Fruit fly (Drosophila melanogaster): Measurements from ENCODE around the gene Spag1.

The Spag1 gene

dm6 chr3R:26968823-26969638 is 21.4 kb downstream of the Spag1 start:
- TF ChIP-seq gce (GFP tag; IDR thresholded peaks at IDR 0.05) (no peak), Dfd (GFP tag; optimal IDR thresholded peaks at IDR 0.05) (no peak), sd (tag; optimal IDR thresholded peaks at IDR 0.05) (peak; percentile 58), H2.0 (GFP tag; IDR thresholded peaks at IDR 0.05) (no peak), fd102C (GFP tag; optimal IDR thresholded peaks at IDR 0.05) (no peak), CG10147 (GFP tag; optimal IDR thresholded peaks at IDR 0.05) (peak; percentile 13), ind (GFP tag; optimal IDR thresholded peaks at IDR 0.05) (no peak), stc (GFP tag; IDR thresholded peaks at IDR 0.05) (no peak), CoRest (tag; optimal IDR thresholded peaks at IDR 0.05) (peak; percentile 51), CG4282 (GFP tag; optimal IDR thresholded peaks at IDR 0.05) (no peak), CG5180 (GFP tag; optimal IDR thresholded peaks at IDR 0.05) (no peak), yki (optimal IDR thresholded peaks at IDR 0.05) (no peak), Antp (GFP tag; optimal IDR thresholded peaks at IDR 0.05) (no peak), unc-4 (GFP tag; IDR thresholded peaks at IDR 0.05; ENCODE audit: partially characterized antibody) (no peak), CG31224 (GFP tag; IDR thresholded peaks at IDR 0.05) (peak; percentile 76), Optix (GFP tag; IDR thresholded peaks at IDR 0.05) (no peak), rib (GFP tag; IDR thresholded peaks at IDR 0.05) (no peak), CG8281 (tag; optimal IDR thresholded peaks at IDR 0.05) (peak; percentile 20), exex (tag; optimal IDR thresholded peaks at IDR 0.05) (peak; percentile 87), Jarid2 (GFP tag; optimal IDR thresholded peaks at IDR 0.05) (no peak), CG13894 (tag; optimal IDR thresholded peaks at IDR 0.05) (peak; percentile 37), PHDP (tag; optimal IDR thresholded peaks at IDR 0.05) (peak; percentile 47), CG14050 (GFP tag; IDR thresholded peaks at IDR 0.05) (no peak), Ssrp (tag; optimal IDR thresholded peaks at IDR 0.05) (peak; percentile 48), CG13424 (tag; optimal IDR thresholded peaks at IDR 0.05) (peak; percentile 50), CG17829 (tag; optimal IDR thresholded peaks at IDR 0.05) (peak; percentile 11), Hey (tag; optimal IDR thresholded peaks at IDR 0.05) (no peak), nmo (GFP tag; optimal IDR thresholded peaks at IDR 0.05) (peak; percentile 23), Blimp-1 (GFP tag; optimal IDR thresholded peaks at IDR 0.05) (peak; percentile 45), CG6175 (GFP tag; IDR thresholded peaks at IDR 0.05) (no peak), pita (GFP tag; optimal IDR thresholded peaks at IDR 0.05) (no peak), gcm2 (GFP tag; optimal IDR thresholded peaks at IDR 0.05) (no peak), Nf-YB (GFP tag; optimal IDR thresholded peaks at IDR 0.05) (peak; percentile 43), insv (GFP tag; optimal IDR thresholded peaks at IDR 0.05) (no peak), ci (GFP tag; IDR thresholded peaks at IDR 0.05) (peak; percentile 67; the same call in 2 of the 3 replicates), NC2α (GFP tag; optimal IDR thresholded peaks at IDR 0.05) (no peak), HmgZ (tag; optimal IDR thresholded peaks at IDR 0.05) (no peak), bab2 (GFP tag; optimal IDR thresholded peaks at IDR 0.05) (no peak), zf30C (GFP tag; optimal IDR thresholded peaks at IDR 0.05) (peak; percentile 47), Ets65A (GFP tag) (no peak), Oli (tag; optimal IDR thresholded peaks at IDR 0.05) (peak; percentile 37), CG31441 (GFP tag; IDR thresholded peaks at IDR 0.05) (no peak), Hr39 (optimal IDR thresholded peaks at IDR 0.05) (no peak), ap (GFP tag; IDR thresholded peaks at IDR 0.05) (no peak), aop (GFP tag; IDR thresholded peaks at IDR 0.05) (no peak), nau (GFP tag; optimal IDR thresholded peaks at IDR 0.05) (no peak), CG12391 (tag; optimal IDR thresholded peaks at IDR 0.05) (peak; percentile 58), Ravus (GFP tag; IDR thresholded peaks at IDR 0.05) (no peak), mirr (GFP tag; optimal IDR thresholded peaks at IDR 0.05) (peak; percentile 86), ham (GFP tag; IDR thresholded peaks at IDR 0.05) (no peak)
